Fruit fly (Drosophila melanogaster) whole organism, embryonic: Measurements from ENCODE around the gene CG12560.

Source experiments
- C15 ChIP-seq: fragments of 200-800 bp; sonication (Bioruptor generic); IDR thresholded peaks from 3 replicates; pipeline ENCODE4 v1.3.6; 2022; ENCODE audit warnings: missing biosample characterization, missing genetic modification characterization
- CG10274 ChIP-seq: fragments of 200-800 bp; sonication (Bioruptor generic); optimal IDR thresholded peaks from 3 replicates; lab custom pipeline; 2017; ENCODE audit warnings: missing biosample characterization, mild to moderate bottlenecking, missing genetic modification characterization
- CG10543 ChIP-seq: fragments of 200-800 bp; sonication (Bioruptor generic); optimal IDR thresholded peaks from 3 replicates; lab custom pipeline; 2017; ENCODE audit warnings: missing biosample characterization, mild to moderate bottlenecking, missing genetic modification characterization, moderate library complexity
- CG13894 ChIP-seq: fragments of 200-800 bp; sonication (Bioruptor generic); optimal IDR thresholded peaks from 3 replicates; lab custom pipeline; 2018; ENCODE audit warnings: missing biosample characterization, mild to moderate bottlenecking, missing genetic modification characterization, moderate library complexity
- CG1647 ChIP-seq: fragments of 200-800 bp; sonication (Bioruptor generic); optimal IDR thresholded peaks from 3 replicates; lab custom pipeline; 2016; ENCODE audit warnings: missing biosample characterization, missing genetic modification characterization
- CG16779 ChIP-seq: fragments of 200-800 bp; sonication (Bioruptor generic); IDR thresholded peaks from 2 replicates; pipeline ENCODE4 v1.3.6; 2022; ENCODE audit warnings: missing biosample characterization, missing genetic modification characterization
- CG16813 ChIP-seq: fragments of 200-800 bp; sonication (Bioruptor generic); IDR thresholded peaks from 3 replicates; pipeline ENCODE4 v1.3.6; 2022; ENCODE audit warnings: missing biosample characterization, missing genetic modification characterization; ENCODE audit not compliant: partially characterized antibody
- CG17359 ChIP-seq: fragments of 200-800 bp; sonication (Bioruptor generic); optimal IDR thresholded peaks from 3 replicates; lab custom pipeline; 2018; ENCODE audit warnings: missing biosample characterization, mild to moderate bottlenecking, missing genetic modification characterization, moderate library complexity
- CG18011 ChIP-seq: fragments of 200-800 bp; sonication (Bioruptor generic); optimal IDR thresholded peaks from 2 replicates; lab custom pipeline; 2017; ENCODE audit warnings: missing biosample characterization, missing genetic modification characterization, mild to moderate bottlenecking, moderate library complexity, missing genotype
- CG2116 ChIP-seq: fragments of 200-800 bp; sonication (Bioruptor generic); optimal IDR thresholded peaks from 3 replicates; lab custom pipeline; 2018; ENCODE audit warnings: missing biosample characterization, mild to moderate bottlenecking, missing genetic modification characterization
- CG2712 ChIP-seq: fragments of 200-800 bp; optimal IDR thresholded peaks from 3 replicates; lab custom pipeline; 2019; ENCODE audit warnings: missing biosample characterization, mild to moderate bottlenecking, missing genetic modification characterization, moderate library complexity
- CG34224 ChIP-seq: fragments of 200-800 bp; sonication (Bioruptor generic); IDR thresholded peaks from 3 replicates; pipeline ENCODE4 v1.3.6; 2022; ENCODE audit warnings: missing biosample characterization, missing genetic modification characterization; ENCODE audit not compliant: partially characterized antibody
- CG3838 ChIP-seq: fragments of 200-800 bp; sonication (Bioruptor generic); optimal IDR thresholded peaks from 3 replicates; lab custom pipeline; 2016; ENCODE audit warnings: missing biosample characterization, missing genetic modification characterization
- CG4328 ChIP-seq: fragments of 200-800 bp; sonication (Bioruptor generic); optimal IDR thresholded peaks from 3 replicates; lab custom pipeline; 2017; ENCODE audit warnings: missing biosample characterization, missing genetic modification reagents, missing genetic modification characterization
- CG8281 ChIP-seq: fragments of 200-800 bp; sonication (Bioruptor generic); optimal IDR thresholded peaks from 2 replicates; lab custom pipeline; 2018; ENCODE audit warnings: missing biosample characterization, mild to moderate bottlenecking, missing genetic modification characterization, moderate library complexity
- CG8359 ChIP-seq: fragments of 200-800 bp; sonication (Bioruptor generic); optimal IDR thresholded peaks from 2 replicates; lab custom pipeline; 2017; ENCODE audit warnings: missing biosample characterization, mild to moderate bottlenecking, missing genetic modification characterization, borderline replicate concordance
- CG8478 ChIP-seq: fragments of >200 bp; optimal IDR thresholded peaks from 2 replicates; lab custom pipeline; 2018
- Camta ChIP-seq: fragments of 200-800 bp; sonication (Bioruptor generic); optimal IDR thresholded peaks from 2 replicates; lab custom pipeline; 2016; ENCODE audit warnings: missing biosample characterization, missing genetic modification characterization
- Chrac-16 ChIP-seq: fragments of 200-800 bp; sonication (Bioruptor generic); optimal IDR thresholded peaks from 3 replicates; lab custom pipeline; 2016; ENCODE audit warnings: missing biosample characterization, missing genetic modification characterization
- CrebB ChIP-seq: fragments of 200-800 bp; sonication (Bioruptor generic); optimal IDR thresholded peaks from 3 replicates; lab custom pipeline; 2018; ENCODE audit warnings: missing biosample characterization, mild to moderate bottlenecking, missing genetic modification characterization
- Dll ChIP-seq: fragments of 200-800 bp; sonication (Bioruptor generic); IDR thresholded peaks from 4 replicates; pipeline ENCODE4 v1.3.6; 2022; ENCODE audit warnings: missing biosample characterization, missing genetic modification characterization; ENCODE audit not compliant: partially characterized antibody
- Ets65A ChIP-seq: fragments of 200-800 bp; sonication (Bioruptor generic); peaks from one replicate; lab custom pipeline; 2016; ENCODE audit warnings: missing biosample characterization, missing genetic modification characterization
- HHEX ChIP-seq: fragments of 200-800 bp; sonication (Bioruptor generic); optimal IDR thresholded peaks from 3 replicates; lab custom pipeline; 2017; ENCODE audit warnings: missing biosample characterization, mild to moderate bottlenecking, missing genetic modification characterization, missing genetic modification reagents
- HLH4C ChIP-seq: fragments of 200-800 bp; sonication (Bioruptor generic); IDR thresholded peaks from 3 replicates; pipeline ENCODE4 v1.3.6; 2022; ENCODE audit warnings: missing biosample characterization, missing genetic modification characterization; ENCODE audit not compliant: partially characterized antibody
- Hr51 ChIP-seq, 2 experiments: fragments of 200-800 bp; sonication (Bioruptor generic); optimal IDR thresholded peaks; 2 replicates in 1 of 2; 3 replicates in 1 of 2; lab custom pipeline; 2016 to 2018; ENCODE audit warnings: missing biosample characterization in 2 of 2, missing genetic modification characterization in 2 of 2, mild to moderate bottlenecking in 1 of 2, moderate library complexity in 1 of 2
- Med ChIP-seq: fragments of 200-800 bp; sonication (Bioruptor generic); peaks from one replicate; lab custom pipeline; 2016; ENCODE audit warnings: missing biosample characterization, missing genetic modification characterization, mild to moderate bottlenecking, inconsistent platforms, moderate library complexity
- Poxn ChIP-seq: fragments of 200-800 bp; sonication (Bioruptor generic); IDR thresholded peaks from 2 replicates; pipeline ENCODE4 v1.3.6; 2022; ENCODE audit warnings: missing biosample characterization, missing genetic modification characterization
- Rfx ChIP-seq: fragments of 200-800 bp; sonication (Bioruptor generic); IDR thresholded peaks from 2 replicates; pipeline ENCODE4 v1.3.6; 2022; ENCODE audit warnings: missing biosample characterization, missing genetic modification characterization
- Usf ChIP-seq: fragments of 200-800 bp; sonication (Bioruptor generic); optimal IDR thresholded peaks from 2 replicates; lab custom pipeline; 2017; ENCODE audit warnings: missing genotype, missing biosample characterization, missing genetic modification characterization
- ap ChIP-seq: fragments of 200-800 bp; sonication (Bioruptor generic); IDR thresholded peaks from 2 replicates; pipeline ENCODE4 v1.3.6; 2022; ENCODE audit warnings: missing biosample characterization, missing genetic modification characterization
- bcd ChIP-seq: fragments of 200-800 bp; sonication (Bioruptor generic); optimal IDR thresholded peaks from 2 replicates; lab custom pipeline; 2017; ENCODE audit warnings: missing biosample characterization, mild to moderate bottlenecking, missing genetic modification characterization
- chn ChIP-seq: fragments of 200-800 bp; sonication (Bioruptor generic); optimal IDR thresholded peaks from 2 replicates; lab custom pipeline; 2016; ENCODE audit warnings: missing biosample characterization, missing genetic modification characterization
- danr ChIP-seq: fragments of 200-800 bp; sonication (Bioruptor generic); IDR thresholded peaks from 2 replicates; pipeline ENCODE4 v1.3.6; 2022; ENCODE audit warnings: missing biosample characterization, missing genetic modification characterization
- dmrt99B ChIP-seq: fragments of 200-800 bp; sonication (Bioruptor generic); optimal IDR thresholded peaks from 2 replicates; lab custom pipeline; 2018; ENCODE audit warnings: missing biosample characterization, mild to moderate bottlenecking, missing genetic modification characterization, moderate library complexity
- dpn ChIP-seq, 2 experiments: fragments of 200-800 bp; sonication (Bioruptor generic); optimal IDR thresholded peaks; 3 replicates each; lab custom pipeline; 2016; ENCODE audit warnings: missing biosample characterization in 2 of 2, missing genetic modification characterization in 2 of 2
- esg ChIP-seq: fragments of 200-800 bp; sonication (Bioruptor generic); conservative IDR thresholded peaks from 2 replicates; pipeline ENCODE4 v1.3.6; 2022; ENCODE audit warnings: missing biosample characterization, missing genetic modification characterization
- gro ChIP-seq: fragments of 200-800 bp; sonication (Bioruptor generic); optimal IDR thresholded peaks from 2 replicates; lab custom pipeline; 2016; ENCODE audit warnings: missing biosample characterization, missing genetic modification characterization
- ken ChIP-seq: fragments of 200-800 bp; sonication (Bioruptor generic); IDR thresholded peaks from 3 replicates; pipeline ENCODE4 v1.3.6; 2022; ENCODE audit warnings: missing biosample characterization, missing genetic modification characterization
- kni ChIP-seq: fragments of 200-800 bp; sonication (Bioruptor generic); optimal IDR thresholded peaks from 3 replicates; lab custom pipeline; 2017; ENCODE audit warnings: mild to moderate bottlenecking, missing biosample characterization, missing genetic modification reagents, missing genetic modification characterization
- knrl ChIP-seq: fragments of 200-800 bp; sonication (Bioruptor generic); IDR thresholded peaks from 3 replicates; pipeline ENCODE4 v1.3.6; 2022; ENCODE audit warnings: missing biosample characterization, missing genetic modification characterization; ENCODE audit not compliant: partially characterized antibody
- lbe ChIP-seq: fragments of 200-800 bp; sonication (Bioruptor generic); optimal IDR thresholded peaks from 2 replicates; lab custom pipeline; 2016; ENCODE audit warnings: missing biosample characterization, mild to moderate bottlenecking, missing genetic modification characterization
- lola ChIP-seq, 3 experiments: fragments of >200 bp in 2 of 3; fragments of 200-800 bp in 1 of 3; sonication (Bioruptor generic) in 1 of 3; optimal IDR thresholded peaks; 2 replicates each; lab custom pipeline; 2017 to 2019; ENCODE audit warnings: missing biosample characterization in 3 of 3, missing genetic modification characterization in 3 of 3, mild to moderate bottlenecking in 1 of 3, moderate library complexity in 1 of 3
- odd ChIP-seq: fragments of 200-800 bp; sonication (Bioruptor generic); optimal IDR thresholded peaks from 2 replicates; lab custom pipeline; 2017; ENCODE audit warnings: missing biosample characterization, mild to moderate bottlenecking, missing genetic modification characterization
- otp ChIP-seq: fragments of 200-800 bp; sonication (Bioruptor generic); IDR thresholded peaks from 3 replicates; pipeline ENCODE4, ENCODE4 v1.3.6; 2022; ENCODE audit warnings: missing biosample characterization, missing genetic modification characterization
- sug ChIP-seq: fragments of 200-800 bp; optimal IDR thresholded peaks from 2 replicates; lab custom pipeline; 2019; ENCODE audit warnings: missing biosample characterization, mild to moderate bottlenecking, missing genetic modification characterization, moderate library complexity
- tna ChIP-seq: fragments of 200-800 bp; sonication (Bioruptor generic); IDR thresholded peaks from 2 replicates; pipeline ENCODE4 v1.3.6; 2022; ENCODE audit warnings: missing biosample characterization, missing genetic modification characterization; ENCODE audit not compliant: partially characterized antibody
- ttk ChIP-seq: fragments of 200-800 bp; sonication (Bioruptor generic); IDR thresholded peaks from 2 replicates; pipeline ENCODE4 v2.1.2; 2022; ENCODE audit warnings: missing biosample characterization, missing genetic modification characterization
- unpg ChIP-seq: fragments of 200-800 bp; sonication (Bioruptor generic); optimal IDR thresholded peaks from 3 replicates; lab custom pipeline; 2018; ENCODE audit warnings: missing biosample characterization, mild to moderate bottlenecking, missing genetic modification characterization, moderate library complexity
- zen ChIP-seq: fragments of 200-800 bp; sonication (Bioruptor generic); optimal IDR thresholded peaks from 3 replicates; lab custom pipeline; 2018; ENCODE audit warnings: missing biosample characterization, mild to moderate bottlenecking, missing genetic modification characterization, moderate library complexity
- zf30C ChIP-seq: fragments of 200-800 bp; sonication (Bioruptor generic); optimal IDR thresholded peaks from 3 replicates; lab custom pipeline; 2018; ENCODE audit warnings: missing biosample characterization, mild to moderate bottlenecking, missing genetic modification characterization

Gene CG12560

dm6 chr2L:7964611-7965010 is 44.7 kb downstream of the CG12560 start (continued):
- TF ChIP-seq gro (GFP tag; lab: Kevin White, UChicago) (no peak), tna (GFP tag; lab: Robert Waterston, UW) (no peak), zen (tag; lab: Kevin White, UChicago) (peak; percentile 31), CG10274 (GFP tag; lab: Kevin White, UChicago) (no peak), odd (peak; percentile 56), CG16813 (GFP tag; lab: Robert Waterston, UW) (no peak), C15 (GFP tag; lab: Robert Waterston, UW) (0 out of 3 replicates have a peak, but pooled peaks have one; percentile 32), otp (GFP tag; lab: Robert Waterston, UW) (peak; percentile 84), danr (GFP tag; lab: Robert Waterston, UW) (0 out of 2 replicates have a peak, but pooled peaks have one; percentile 41), sug (peak; percentile 4), CG8281 (tag; lab: Kevin White, UChicago) (peak; percentile 28), CG1647 (peak; percentile 24), dmrt99B (peak; percentile 87), CG10543 (no peak), Chrac-16 (GFP tag; lab: Kevin White, UChicago) (peak; percentile 71), CrebB (tag; lab: Kevin White, UChicago) (no peak), CG18011 (GFP tag; lab: Kevin White, UChicago) (no peak), CG16779 (no peak), ap (peak; percentile 82), ttk (peak; percentile 87), CG13894 (tag; lab: Kevin White, UChicago) (no peak), CG4328 (GFP tag; lab: Kevin White, UChicago) (no peak), bcd (GFP tag; lab: Kevin White, UChicago) (peak; percentile 64), Dll (GFP tag; lab: Robert Waterston, UW) (no peak), Camta (peak; percentile 75), dpn (GFP tag; optimal IDR thresholded peaks at IDR 0.05; lab: Kevin White, UChicago) (peak; percentile 71 to 76), HHEX (GFP tag; lab: Kevin White, UChicago) (peak; percentile 67), esg (GFP tag; lab: Robert Waterston, UW) (peak; percentile 81), zf30C (no peak), Rfx (GFP tag; lab: Robert Waterston, UW) (peak; percentile 71), chn (peak; percentile 66), Ets65A (GFP tag; lab: Kevin White, UChicago) (peak; percentile 91), CG34224 (GFP tag; lab: Robert Waterston, UW) (no peak), CG17359 (peak; percentile 76), unpg (GFP tag; lab: Kevin White, UChicago) (peak; percentile 82), CG2712 (tag; lab: Kevin White, UChicago) (peak; percentile 71), knrl (GFP tag; lab: Robert Waterston, UW) (no peak), lola (GFP tag; optimal IDR thresholded peaks at IDR 0.05; lab: Kevin White, UChicago) (peak in 1 of 3 experiments; percentile 57), Med (GFP tag; lab: Kevin White, UChicago) (peak; percentile 92), Hr51 (GFP tag; optimal IDR thresholded peaks at IDR 0.05; lab: Kevin White, UChicago) (peak; percentile 11 to 86), CG8478 (lab: Kevin White, UChicago) (no peak), CG8359 (GFP tag; lab: Kevin White, UChicago) (no peak), Usf (GFP tag; lab: Kevin White, UChicago) (no peak), CG3838 (GFP tag; lab: Kevin White, UChicago) (no peak), kni (no peak), ken (GFP tag; lab: Robert Waterston, UW) (peak; percentile 74), CG2116 (GFP tag; lab: Kevin White, UChicago) (no peak), Poxn (GFP tag; lab: Robert Waterston, UW) (no peak), lbe (GFP tag; lab: Kevin White, UChicago) (no peak), HLH4C (GFP tag; lab: Robert Waterston, UW) (no peak)
